Fruit fly (Drosophila melanogaster): ENCODE results near the gene CG5861.

CG5861 gene

dm6 chr2L:16329625-16330024 is 22.5 kb upstream of the CG5861 start, which contains the start of gene CG4440:
CG4440 (plus strand) TSS chr2L:16329925.
- TF ChIP-seq CG8478 (optimal IDR thresholded peaks at IDR 0.05), result no peak
- TF ChIP-seq Dll (optimal IDR thresholded peaks at IDR 0.05), result no peak
- TF ChIP-seq psq (optimal IDR thresholded peaks at IDR 0.05), result no peak
- TF ChIP-seq EcR (GFP tag; optimal IDR thresholded peaks at IDR 0.05), result no peak
- TF ChIP-seq usp (GFP tag; optimal IDR thresholded peaks at IDR 0.05), result no peak
- TF ChIP-seq pan (optimal IDR thresholded peaks at IDR 0.05), result no peak

DNA sequence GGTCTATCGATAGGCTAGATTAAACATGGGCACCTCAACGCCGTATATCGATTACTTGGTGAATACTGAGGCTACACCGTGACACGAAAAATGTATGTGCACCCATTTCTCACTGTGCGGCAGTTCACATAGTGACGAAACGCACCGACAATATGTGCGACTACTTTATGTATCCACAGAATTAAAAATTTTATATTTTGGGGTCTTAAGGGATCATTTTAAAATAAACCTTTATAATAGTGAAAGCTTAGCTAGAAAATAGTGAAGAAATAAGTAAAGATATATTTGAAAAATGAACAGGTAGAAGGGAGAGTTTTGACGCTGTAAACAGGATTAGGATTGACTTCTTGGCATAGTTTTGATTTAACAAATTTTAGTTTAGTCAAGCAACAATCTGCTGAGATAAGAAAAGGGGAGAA is 22.0 kb upstream of the CG5861 start, which contains the start of gene mRpL4:
mRpL4 (minus strand) TSS at position 31 of the 419 bp plus-strand sequence.
- TF ChIP-seq usp (GFP tag; optimal IDR thresholded peaks at IDR 0.05) (no peak), CG8478 (optimal IDR thresholded peaks at IDR 0.05) (no peak), Dll (optimal IDR thresholded peaks at IDR 0.05) (no peak), EcR (GFP tag; optimal IDR thresholded peaks at IDR 0.05) (no peak), pan (optimal IDR thresholded peaks at IDR 0.05) (no peak)

DNA sequence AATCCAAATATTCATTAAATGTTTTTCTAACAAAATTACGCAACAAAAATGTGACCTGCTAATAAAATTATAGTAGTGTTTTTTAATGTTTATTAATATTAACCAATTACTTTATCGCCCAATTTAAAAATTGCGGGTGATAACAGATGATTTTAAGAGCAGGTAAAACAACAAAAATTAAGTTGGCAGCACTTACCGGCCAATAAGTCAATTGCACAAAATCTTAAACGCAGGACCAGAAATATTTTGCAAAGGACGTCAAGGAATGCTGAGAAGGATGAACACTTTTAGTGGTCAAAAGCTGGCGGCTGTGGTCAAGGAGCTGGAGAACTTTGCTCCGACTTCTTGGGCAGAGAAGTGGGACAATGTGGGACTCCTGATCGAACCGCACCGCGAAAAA is 19.8 kb upstream of the CG5861 start, which contains the start of gene CG4278:
CG4278 (plus strand) TSS at position 178 of the 400 bp plus-strand sequence.
- TF ChIP-seq CG8478 (optimal IDR thresholded peaks at IDR 0.05) (no peak), Dll (optimal IDR thresholded peaks at IDR 0.05) (no peak)

- TF ChIP-seq EcR (GFP tag; optimal IDR thresholded peaks at IDR 0.05), result no peak
- no peak for TF ChIP-seq usp (GFP tag; optimal IDR thresholded peaks at IDR 0.05)
- TF ChIP-seq pan (optimal IDR thresholded peaks at IDR 0.05), result no peak
- no peak for TF ChIP-seq psq (optimal IDR thresholded peaks at IDR 0.05)
- no peak for TF ChIP-seq Dll (optimal IDR thresholded peaks at IDR 0.05)
- TF ChIP-seq CG8478 (optimal IDR thresholded peaks at IDR 0.05), result no peak
These were observed 18.6 kb upstream of the CG5861 start, which contains the start of gene cact for dm6 chr2L:16325515-16326257. cact (minus strand) TSS chr2L:16326207.

- TF ChIP-seq EcR (GFP tag; optimal IDR thresholded peaks at IDR 0.05) (no peak), pan (optimal IDR thresholded peaks at IDR 0.05) (no peak), Dll (optimal IDR thresholded peaks at IDR 0.05) (no peak), psq (optimal IDR thresholded peaks at IDR 0.05) (no peak), usp (GFP tag; optimal IDR thresholded peaks at IDR 0.05) (no peak), CG8478 (optimal IDR thresholded peaks at IDR 0.05) (no peak)
These were observed 17.7 kb upstream of the CG5861 start for dm6 chr2L:16324833-16325232.

DNA sequence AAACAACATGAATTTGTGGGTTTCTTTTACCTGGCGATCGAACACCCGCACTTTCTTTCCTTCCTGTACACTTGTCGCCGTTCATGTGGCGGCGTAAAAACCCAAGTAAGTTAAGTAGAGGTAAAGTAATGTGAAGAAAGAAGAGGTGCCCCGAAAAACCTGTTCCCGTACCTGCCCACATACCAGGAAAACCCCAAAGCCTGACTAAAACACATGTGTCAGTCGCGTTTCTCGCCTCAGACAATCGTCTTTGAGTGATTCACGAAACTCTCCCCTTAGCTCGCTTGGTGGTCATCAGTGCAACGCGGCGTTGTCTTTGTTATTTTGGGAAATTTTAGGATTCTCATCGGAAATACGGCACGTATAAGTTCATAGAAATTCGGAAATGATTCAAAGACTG is 16.4 kb upstream of the CG5861 start:
- no peak for TF ChIP-seq Dll (optimal IDR thresholded peaks at IDR 0.05)
- TF ChIP-seq usp (GFP tag; optimal IDR thresholded peaks at IDR 0.05), result no peak
- no peak for TF ChIP-seq pan (optimal IDR thresholded peaks at IDR 0.05)
- TF ChIP-seq psq (optimal IDR thresholded peaks at IDR 0.05), result no peak
- no peak for TF ChIP-seq CG8478 (optimal IDR thresholded peaks at IDR 0.05)
- TF ChIP-seq EcR (GFP tag; optimal IDR thresholded peaks at IDR 0.05), result no peak

DNA sequence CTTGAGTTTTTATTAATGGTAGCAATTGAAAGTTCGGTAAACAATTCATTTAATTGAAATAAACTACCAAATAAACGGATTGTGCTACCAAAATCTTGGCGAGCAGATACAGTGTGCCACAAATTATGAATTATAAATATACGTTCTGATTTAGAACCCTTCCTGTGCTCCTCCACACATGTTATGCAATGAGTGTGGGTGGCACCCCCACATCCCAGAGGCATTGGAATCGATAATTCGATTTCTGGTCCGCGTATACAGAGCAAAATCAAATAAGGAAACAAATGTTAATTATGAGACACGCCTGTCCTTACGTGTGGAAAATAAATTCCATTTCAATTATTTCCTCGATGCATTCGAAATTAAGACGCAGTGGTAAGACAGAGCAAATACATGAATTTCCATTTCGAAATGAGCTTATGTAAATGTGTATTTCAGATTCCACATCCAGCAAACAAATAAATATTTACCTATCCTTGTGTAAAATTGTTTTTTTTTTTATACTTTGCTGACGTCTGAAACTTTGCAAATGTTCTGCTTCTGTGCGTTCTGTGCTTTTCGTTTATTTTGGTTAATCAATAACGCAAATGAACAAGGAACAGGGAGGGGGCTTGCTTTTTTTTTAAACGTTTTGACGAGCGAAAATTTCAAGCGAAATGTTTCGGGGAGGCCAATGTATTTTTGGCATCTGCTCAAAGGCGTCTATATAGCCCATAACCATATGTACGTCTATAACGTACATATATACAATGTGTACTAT is 15.0 kb upstream of the CG5861 start:
- TF ChIP-seq EcR (GFP tag; optimal IDR thresholded peaks at IDR 0.05) (no peak), Dll (optimal IDR thresholded peaks at IDR 0.05) (no peak), psq (optimal IDR thresholded peaks at IDR 0.05) (no peak), usp (GFP tag; optimal IDR thresholded peaks at IDR 0.05) (no peak)

dm6 chr2L:16321209-16321608 is 14.1 kb upstream of the CG5861 start:
- TF ChIP-seq EcR (GFP tag; optimal IDR thresholded peaks at IDR 0.05) (no peak), CG8478 (optimal IDR thresholded peaks at IDR 0.05) (no peak), usp (GFP tag; optimal IDR thresholded peaks at IDR 0.05) (no peak), psq (optimal IDR thresholded peaks at IDR 0.05) (no peak), pan (optimal IDR thresholded peaks at IDR 0.05) (no peak), Dll (optimal IDR thresholded peaks at IDR 0.05) (no peak)

DNA sequence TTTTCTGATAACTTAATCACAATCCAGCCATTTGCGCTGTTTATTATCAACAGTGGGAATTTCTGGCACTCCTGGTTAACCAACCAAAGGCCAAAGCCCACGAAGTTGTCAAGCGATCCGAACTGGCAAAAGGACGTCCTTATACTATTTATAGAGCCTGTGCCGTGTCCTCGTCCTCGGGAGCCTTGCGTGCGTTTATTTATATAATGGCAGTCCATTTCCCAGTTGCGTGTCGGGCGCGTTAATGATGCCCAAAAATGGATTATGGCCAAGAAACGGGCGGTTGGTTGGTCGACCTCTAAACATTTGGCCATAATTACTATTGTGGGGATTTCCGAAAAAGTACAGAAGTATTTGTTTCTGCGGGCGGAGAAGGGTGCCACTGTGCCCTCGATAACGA is 13.3 kb upstream of the CG5861 start:
- TF ChIP-seq psq (optimal IDR thresholded peaks at IDR 0.05) (no peak), EcR (GFP tag; optimal IDR thresholded peaks at IDR 0.05) (no peak), Dll (optimal IDR thresholded peaks at IDR 0.05) (no peak), pan (optimal IDR thresholded peaks at IDR 0.05) (no peak), usp (GFP tag; optimal IDR thresholded peaks at IDR 0.05) (no peak), CG8478 (optimal IDR thresholded peaks at IDR 0.05) (no peak)

dm6 chr2L:16319743-16320142 is 12.6 kb upstream of the CG5861 start:
- TF ChIP-seq pan (optimal IDR thresholded peaks at IDR 0.05) (no peak), CG8478 (optimal IDR thresholded peaks at IDR 0.05) (no peak), EcR (GFP tag; optimal IDR thresholded peaks at IDR 0.05) (no peak), psq (optimal IDR thresholded peaks at IDR 0.05) (no peak), Dll (optimal IDR thresholded peaks at IDR 0.05) (no peak), usp (GFP tag; optimal IDR thresholded peaks at IDR 0.05) (no peak)

DNA sequence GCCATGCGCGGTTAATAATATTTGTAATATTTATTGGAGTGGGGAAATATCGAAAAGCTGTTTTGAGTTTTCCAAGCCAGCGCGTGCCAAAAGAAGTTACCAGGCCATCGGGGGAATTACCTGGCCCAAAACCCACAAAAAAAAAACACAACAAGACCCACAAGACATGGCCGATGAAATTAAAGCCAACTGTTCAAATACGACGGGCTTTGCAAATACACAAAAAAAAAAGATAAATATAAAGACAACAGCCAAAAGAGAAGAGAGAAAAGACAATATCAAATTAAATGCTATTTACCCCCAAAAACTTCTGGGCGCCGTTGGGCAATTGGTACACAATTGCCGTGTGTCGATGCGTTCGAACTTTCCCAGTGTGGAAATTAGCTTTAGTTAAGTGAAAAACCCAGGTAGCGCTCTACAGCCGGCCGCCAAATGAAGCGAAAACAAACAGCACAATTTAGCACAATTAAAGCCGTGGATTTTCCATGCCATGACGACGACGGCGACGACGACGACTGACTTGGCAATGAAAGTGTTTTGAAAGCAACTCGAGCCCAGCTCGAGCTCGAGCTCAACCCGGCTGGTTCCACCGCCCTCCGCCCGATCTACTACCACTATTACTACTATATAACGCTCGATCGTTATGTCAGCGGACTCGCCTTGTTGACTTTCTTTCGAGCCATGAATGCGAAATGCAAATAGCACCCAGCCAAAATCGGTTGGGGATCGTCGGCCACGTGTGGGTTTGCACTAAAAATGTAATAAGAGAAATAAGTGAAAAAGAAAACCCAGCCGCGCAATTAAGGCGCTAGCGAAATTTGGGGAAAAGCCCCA is 10.9 kb upstream of the CG5861 start:
- TF ChIP-seq pan (optimal IDR thresholded peaks at IDR 0.05), result no peak
- no peak for TF ChIP-seq EcR (GFP tag; optimal IDR thresholded peaks at IDR 0.05)
- no peak for TF ChIP-seq Dll (optimal IDR thresholded peaks at IDR 0.05)
- no peak for TF ChIP-seq psq (optimal IDR thresholded peaks at IDR 0.05)
- no peak for TF ChIP-seq CG8478 (optimal IDR thresholded peaks at IDR 0.05)
- TF ChIP-seq usp (GFP tag; optimal IDR thresholded peaks at IDR 0.05), result no peak
